2 fruit fly cellular contexts compared by ENCODE assay signal in the genomic region with DNA sequence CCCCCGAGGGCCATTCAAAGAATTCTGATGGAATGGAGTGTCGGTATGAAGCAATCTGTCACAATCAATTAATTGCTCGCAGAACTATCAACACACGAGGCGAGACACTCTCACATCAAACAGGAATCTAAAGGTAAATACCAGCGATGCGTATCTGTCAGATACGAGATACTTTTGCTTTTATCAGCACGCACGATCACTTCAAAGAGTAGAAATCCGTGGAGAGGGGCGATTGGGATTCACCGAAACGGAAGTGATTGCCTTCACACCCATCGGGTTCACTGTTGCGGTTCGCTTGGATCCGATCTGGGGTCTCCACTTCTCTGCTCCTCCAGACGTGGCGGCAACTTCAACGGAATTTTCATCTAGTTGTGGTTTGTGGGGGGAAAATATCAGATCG.
TF ChIP-seq lines count a peak whose summit lies in the region.

No protein-coding gene starts in this region.

- TF ChIP-seq CTCF in whole organism, embryonic (GFP tag; optimal IDR thresholded peaks at IDR 0.05; lab: Kevin White, UChicago), result no peak

TF ChIP-seq in whole organism, embryonic, 481 proteins besides CTCF, POLR2A, EP300 and RAD21:
- peak in 1 of 3 experiments; percentile 8 for TF ChIP-seq Stat92E (GFP tag; optimal IDR thresholded peaks at IDR 0.05; lab: Kevin White, UChicago)
- no peak for TF ChIP-seq corto (GFP tag; optimal IDR thresholded peaks at IDR 0.05; lab: Kevin White, UChicago)
- TF ChIP-seq Blimp-1 (GFP tag; optimal IDR thresholded peaks at IDR 0.05; lab: Kevin White, UChicago), result peak; percentile 19
- TF ChIP-seq HHEX (GFP tag; optimal IDR thresholded peaks at IDR 0.05; lab: Kevin White, UChicago), result no peak
- peak; percentile 67 for TF ChIP-seq CG18476 (GFP tag; optimal IDR thresholded peaks at IDR 0.05; lab: Kevin White, UChicago)
- TF ChIP-seq CG17186 (GFP tag; optimal IDR thresholded peaks at IDR 0.05; lab: Kevin White, UChicago), result no peak
- peak; percentile 97 for TF ChIP-seq grn (GFP tag; optimal IDR thresholded peaks at IDR 0.05; lab: Kevin White, UChicago)
- no peak for TF ChIP-seq amos (GFP tag; IDR thresholded peaks at IDR 0.05; lab: Robert Waterston, UW; ENCODE audit: partially characterized antibody)
- TF ChIP-seq Dbx (GFP tag; IDR thresholded peaks at IDR 0.05; lab: Robert Waterston, UW), result no peak
- no peak for TF ChIP-seq CG11247 (GFP tag; IDR thresholded peaks at IDR 0.05; lab: Robert Waterston, UW)
- no peak for TF ChIP-seq CG4617 (GFP tag; optimal IDR thresholded peaks at IDR 0.05; lab: Kevin White, UChicago; ENCODE audit: borderline replicate concordance)
- peak in 1 of 2 experiments; percentile 8 for TF ChIP-seq Hr78 (GFP tag; optimal IDR thresholded peaks at IDR 0.05; lab: Kevin White, UChicago)
- TF ChIP-seq Gug (GFP tag; IDR thresholded peaks at IDR 0.05; lab: Robert Waterston, UW), result no peak
- TF ChIP-seq sens (GFP tag; lab: Kevin White, UChicago), result no peak
- no peak for TF ChIP-seq CG18262 (tag; optimal IDR thresholded peaks at IDR 0.05; lab: Kevin White, UChicago)
- TF ChIP-seq croc (GFP tag; conservative IDR thresholded peaks at IDR 0.05; lab: Robert Waterston, UW), result no peak
- 0 out of 3 replicates have a peak, but pooled peaks have one; percentile 53 for TF ChIP-seq CG2199 (GFP tag; IDR thresholded peaks at IDR 0.05; lab: Robert Waterston, UW)
- TF ChIP-seq sd (tag; optimal IDR thresholded peaks at IDR 0.05; lab: Kevin White, UChicago), result peak; percentile 70
- no peak for TF ChIP-seq CG5953 (GFP tag; IDR thresholded peaks at IDR 0.05; lab: Robert Waterston, UW)
- no peak for TF ChIP-seq gce (GFP tag; IDR thresholded peaks at IDR 0.05; lab: Robert Waterston, UW)
- TF ChIP-seq Neu2 (GFP tag; optimal IDR thresholded peaks at IDR 0.05; lab: Kevin White, UChicago; ENCODE audit: borderline replicate concordance), result no peak
- no peak for TF ChIP-seq Side (GFP tag; optimal IDR thresholded peaks at IDR 0.05; lab: Kevin White, UChicago)
- TF ChIP-seq crol (GFP tag; IDR thresholded peaks at IDR 0.05; lab: Robert Waterston, UW), result 0 out of 2 replicates have a peak, but pooled peaks have one; percentile 8
- TF ChIP-seq CG1603 (tag; optimal IDR thresholded peaks at IDR 0.05; lab: Kevin White, UChicago), result peak; percentile 4
- TF ChIP-seq hkb (optimal IDR thresholded peaks at IDR 0.05; lab: Kevin White, UChicago), result peak; percentile 2
- no peak for TF ChIP-seq hkb (GFP tag; IDR thresholded peaks at IDR 0.05; lab: Robert Waterston, UW)
- no peak for TF ChIP-seq bigmax (GFP tag; optimal IDR thresholded peaks at IDR 0.05; lab: Kevin White, UChicago)

TF ChIP-seq in whole organism, prepupa, 60 proteins besides CTCF, POLR2A, EP300 and RAD21:
- peak; percentile 36 for TF ChIP-seq fkh (GFP tag; optimal IDR thresholded peaks at IDR 0.05; lab: Kevin White, UChicago)
- no peak for TF ChIP-seq CG8119 (GFP tag; IDR thresholded peaks at IDR 0.05; lab: Robert Waterston, UW)
